Worm (Caenorhabditis elegans): ENCODE measurements around the gene lea-1.

DNA sequence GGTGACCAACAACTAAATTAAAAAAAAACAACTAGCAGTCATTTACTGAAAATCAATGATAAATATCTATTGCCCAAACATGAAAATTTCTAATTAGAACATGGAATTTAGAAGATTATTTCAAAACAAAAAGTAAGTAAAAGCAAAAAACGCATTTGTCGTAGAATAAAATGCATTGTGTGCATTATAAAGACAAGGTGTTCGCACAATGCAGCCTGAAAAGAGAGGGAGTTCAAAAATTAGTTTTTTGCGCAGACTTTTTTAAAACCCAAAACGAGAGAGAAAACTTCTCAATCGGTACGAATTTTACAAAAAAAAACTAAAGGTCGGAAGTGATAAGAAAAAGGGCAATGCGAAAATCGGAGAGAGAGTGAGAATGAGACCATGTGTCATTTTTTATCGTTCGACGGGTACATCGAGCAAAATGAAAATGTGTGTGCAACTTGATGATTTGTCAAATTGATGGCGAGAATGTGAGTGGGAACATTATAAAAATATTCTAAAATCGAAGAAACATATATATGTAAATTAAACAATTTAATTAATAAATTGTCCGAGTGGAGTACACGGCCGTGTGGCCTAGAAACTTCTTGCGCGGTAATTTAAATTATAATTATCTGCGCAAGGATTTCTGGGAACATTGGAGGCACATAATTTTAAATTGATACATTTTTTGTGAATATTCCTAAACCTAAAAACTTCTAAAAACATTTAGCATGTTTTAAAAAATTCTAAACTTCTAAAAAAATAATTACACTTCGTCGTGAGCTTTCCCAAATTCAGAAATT lies 19.9 kb downstream of the lea-1 start:
- TF ChIP-seq nhr-2 (tag; optimal IDR thresholded peaks at IDR 0.05) (no peak), mab-5 (tag; optimal IDR thresholded peaks at IDR 0.05) (no peak), unc-62 (GFP tag; optimal IDR thresholded peaks at IDR 0.05) (no peak), snpc-4 (tag; optimal IDR thresholded peaks at IDR 0.05) (no peak), ceh-39 (tag; optimal IDR thresholded peaks at IDR 0.05) (no peak), ztf-11 (tag; optimal IDR thresholded peaks at IDR 0.05) (no peak), tbx-8 (GFP tag; optimal IDR thresholded peaks at IDR 0.05) (no peak), mep-1 (tag; optimal IDR thresholded peaks at IDR 0.05) (no peak)
